Fruit fly (Drosophila melanogaster) whole organism: ENCODE results near the gene Cpr65Ay.

Experiments used
- CG8478 ChIP-seq: fragments of >200 bp; optimal IDR thresholded peaks from 2 replicates; lab custom pipeline; 2018; ENCODE audit warnings: inconsistent platforms
- Dll ChIP-seq: fragments of >200 bp; optimal IDR thresholded peaks from 2 replicates; lab custom pipeline; 2017
- EcR ChIP-seq, 2 experiments: fragments of >200 bp; optimal IDR thresholded peaks; 2 replicates each; lab custom pipeline; 2017; ENCODE audit warnings: missing biosample characterization in 2 of 2, missing genetic modification characterization in 2 of 2, missing genetic modification reagents in 2 of 2
- pan ChIP-seq: fragments of >200 bp; optimal IDR thresholded peaks from 2 replicates; lab custom pipeline; 2017
- psq ChIP-seq: fragments of >200 bp; optimal IDR thresholded peaks from 2 replicates; lab custom pipeline; 2017
- usp ChIP-seq: fragments of >200 bp; optimal IDR thresholded peaks from 2 replicates; lab custom pipeline; 2017; ENCODE audit warnings: missing biosample characterization, missing genetic modification characterization, mixed read lengths

DNA sequence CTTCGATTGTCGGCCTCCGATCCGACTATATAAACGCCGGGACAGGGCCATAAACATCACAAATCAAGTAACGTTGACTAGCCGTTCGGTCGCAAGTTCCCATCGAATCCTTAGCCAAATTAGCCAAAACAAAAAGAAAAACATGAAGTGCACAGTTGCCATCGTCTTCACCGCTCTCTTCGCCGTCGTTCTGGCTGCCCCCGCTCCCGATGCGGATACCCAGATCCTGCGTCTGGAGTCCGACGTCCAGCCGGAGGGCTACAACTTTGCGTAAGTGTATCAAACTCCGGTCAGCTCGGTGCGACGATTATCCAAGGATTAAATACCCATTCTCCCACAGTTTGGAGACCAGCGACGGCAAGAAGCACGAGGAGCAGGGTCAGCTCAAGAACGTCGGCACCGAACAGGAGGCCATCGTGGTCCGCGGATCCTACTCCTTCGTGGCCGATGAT lies 13.6 kb downstream of the Cpr65Ay start, which contains the start of gene Lcp65Ac:
- TF ChIP-seq pan (lab: Kevin White, UChicago) (no peak), psq (lab: Kevin White, UChicago) (no peak), CG8478 (lab: Kevin White, UChicago) (no peak), Dll (lab: Kevin White, UChicago) (no peak), EcR (GFP tag; optimal IDR thresholded peaks at IDR 0.05; lab: Kevin White, UChicago) (no peak), usp (GFP tag; lab: Kevin White, UChicago) (no peak)
